Fruit fly (Drosophila melanogaster) whole organism, adult: ENCODE results near the gene CG42525.

ENCODE experiments used
- CG14711 ChIP-seq: fragments of 200-800 bp; sonication (Bioruptor generic); optimal IDR thresholded peaks from 2 replicates; lab custom pipeline; 2018; ENCODE audit warnings: missing biosample characterization, mild to moderate bottlenecking, missing genetic modification characterization, moderate library complexity
- CG1620 ChIP-seq: fragments of 200-800 bp; sonication (Bioruptor generic); optimal IDR thresholded peaks from 2 replicates; lab custom pipeline; 2016; ENCODE audit warnings: missing biosample characterization, missing genetic modification characterization
- CG5204 ChIP-seq: fragments of 200-800 bp; sonication (Bioruptor generic); optimal IDR thresholded peaks from 2 replicates; lab custom pipeline; 2016; ENCODE audit warnings: missing biosample characterization, missing genetic modification characterization
- CG7101 ChIP-seq: fragments of 200-800 bp; sonication (Bioruptor generic); optimal IDR thresholded peaks from 2 replicates; lab custom pipeline; 2018; ENCODE audit warnings: missing biosample characterization, mild to moderate bottlenecking, missing genetic modification characterization, moderate library complexity
- bab1 ChIP-seq: fragments of 200-800 bp; sonication (Bioruptor generic); optimal IDR thresholded peaks from 3 replicates; lab custom pipeline; 2019; ENCODE audit warnings: missing biosample characterization, mild to moderate bottlenecking, missing genetic modification characterization, moderate library complexity
- toe ChIP-seq: fragments of 200-800 bp; sonication (Bioruptor generic); optimal IDR thresholded peaks from 2 replicates; lab custom pipeline; 2016; ENCODE audit warnings: missing biosample characterization, missing genetic modification characterization

dm6 chr3L:3197464-3197863 is 7.9 kb upstream of the CG42525 start, which contains the start of gene CG14966:
- TF ChIP-seq CG14711 (tag; lab: Kevin White, UChicago) (no peak), CG7101 (tag; lab: Kevin White, UChicago) (peak; percentile 50), CG5204 (GFP tag; lab: Kevin White, UChicago) (no peak), CG1620 (GFP tag; lab: Kevin White, UChicago) (peak; percentile 32), toe (GFP tag; lab: Kevin White, UChicago) (peak; percentile 23), bab1 (GFP tag; lab: Kevin White, UChicago) (peak; percentile 80)
